Fruit fly (Drosophila melanogaster): ENCODE data around the gene Pex19.

DNA sequence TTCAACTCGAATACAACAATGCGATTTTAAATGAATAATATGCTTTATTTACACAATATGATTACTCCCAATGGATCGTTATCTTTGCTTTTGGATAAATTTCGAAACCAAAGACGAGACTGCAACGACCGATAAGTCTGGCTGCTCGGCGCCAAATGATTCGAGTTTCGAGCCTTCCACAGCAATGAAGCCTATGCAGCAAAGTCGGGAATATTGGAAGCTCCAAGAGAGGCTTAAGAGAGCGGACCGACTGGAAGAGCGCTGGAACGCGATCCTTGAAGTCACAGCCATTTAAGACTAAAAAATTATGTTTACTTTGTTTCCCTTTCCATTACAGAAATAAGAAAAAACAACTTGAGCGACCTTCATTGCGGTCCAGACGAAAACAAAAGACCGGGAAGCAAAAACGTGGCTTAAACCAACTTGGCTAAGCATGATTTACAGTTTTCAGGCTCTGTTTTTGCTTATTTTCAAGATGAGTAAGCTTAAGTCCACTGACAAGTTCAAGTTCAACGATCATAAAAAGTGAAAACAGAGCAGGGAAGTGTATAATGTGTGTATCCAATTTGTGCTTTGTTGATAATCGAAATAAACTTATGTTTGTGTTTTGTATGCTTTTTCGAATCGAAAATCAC, 24.9 kb upstream of the Pex19 start, which contains the start of gene firl:
- TF ChIP-seq h (optimal IDR thresholded peaks at IDR 0.05) (no peak), psq (optimal IDR thresholded peaks at IDR 0.05) (no peak)
